Fruit fly (Drosophila melanogaster) ovary, adult (tissue): ENCODE measurements around the gene faf.

ENCODE experiments used
- CG17801 ChIP-seq: fragments of 200-800 bp; optimal IDR thresholded peaks from 2 replicates; lab custom pipeline; 2019; ENCODE audit warnings: missing biosample characterization, mild to moderate bottlenecking, missing genetic modification characterization, moderate library complexity; ENCODE audit not compliant: partially characterized antibody

The faf gene

DNA sequence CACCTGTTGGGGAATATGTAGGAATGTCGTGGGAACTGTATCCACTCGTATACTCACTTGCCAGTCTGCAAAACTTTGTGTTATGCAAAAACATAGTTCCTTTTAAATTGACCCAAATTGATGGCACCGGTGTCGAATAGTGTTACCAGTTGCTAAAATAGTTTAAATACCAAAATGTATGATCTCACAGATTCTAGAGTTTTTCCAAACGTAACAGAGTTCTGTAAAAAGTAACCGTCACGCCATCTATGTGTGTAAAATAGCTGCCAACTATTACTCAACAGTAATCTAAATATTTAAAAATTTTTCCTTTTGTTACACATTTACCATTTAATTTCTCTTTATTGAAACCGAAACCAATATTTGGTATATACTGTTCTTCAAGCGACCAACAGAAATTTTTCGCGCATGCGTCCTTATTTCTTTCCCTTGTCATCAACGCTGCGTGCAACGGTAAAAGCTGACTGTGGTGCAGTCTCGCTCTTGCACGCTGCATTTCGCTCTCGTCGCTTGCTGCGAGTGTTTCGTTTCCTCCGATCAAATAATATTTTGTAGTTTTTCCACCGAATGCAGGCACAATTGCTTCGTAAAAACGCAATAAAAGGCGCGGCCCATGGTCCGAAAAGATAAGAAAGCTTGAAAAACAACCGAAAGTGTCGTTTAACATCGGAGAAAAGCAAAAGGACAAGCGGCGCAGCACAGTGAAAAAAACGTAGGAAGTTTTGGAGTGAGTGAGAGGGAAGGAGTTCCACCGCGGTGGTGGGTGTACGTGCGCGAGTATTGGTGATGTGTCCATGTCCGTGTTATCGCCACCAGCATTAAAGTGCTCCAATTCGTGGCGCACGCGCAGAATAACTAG, 35.5 kb downstream of the faf start, which contains the start of the genes FeCH and RhoGAP100F:
Gene FeCH, minus strand, starts transcription at position 180 of the 859 bp plus-strand sequence.
Gene RhoGAP100F, plus strand, starts transcription at position 493 of the 859 bp plus-strand sequence.
- TF ChIP-seq CG17801 (GFP tag; lab: Kevin White, UChicago): no peak

DNA sequence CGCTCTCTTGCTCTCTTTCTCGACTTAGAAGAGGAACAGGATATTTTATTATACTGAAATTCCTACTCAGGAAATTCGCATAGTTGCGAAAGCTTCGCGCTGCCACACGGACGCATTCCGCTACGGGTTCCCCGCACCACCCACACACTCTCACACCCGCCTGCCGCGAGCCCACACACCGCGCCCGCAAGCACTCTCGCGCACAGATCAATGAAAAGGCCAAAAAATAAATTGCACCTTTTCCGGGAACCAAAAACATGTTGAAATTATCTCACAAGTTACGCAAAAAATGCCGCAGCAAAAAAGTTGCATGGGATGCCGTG, 36.1 kb downstream of the faf start:
- TF ChIP-seq CG17801 (GFP tag; lab: Kevin White, UChicago): no peak

DNA sequence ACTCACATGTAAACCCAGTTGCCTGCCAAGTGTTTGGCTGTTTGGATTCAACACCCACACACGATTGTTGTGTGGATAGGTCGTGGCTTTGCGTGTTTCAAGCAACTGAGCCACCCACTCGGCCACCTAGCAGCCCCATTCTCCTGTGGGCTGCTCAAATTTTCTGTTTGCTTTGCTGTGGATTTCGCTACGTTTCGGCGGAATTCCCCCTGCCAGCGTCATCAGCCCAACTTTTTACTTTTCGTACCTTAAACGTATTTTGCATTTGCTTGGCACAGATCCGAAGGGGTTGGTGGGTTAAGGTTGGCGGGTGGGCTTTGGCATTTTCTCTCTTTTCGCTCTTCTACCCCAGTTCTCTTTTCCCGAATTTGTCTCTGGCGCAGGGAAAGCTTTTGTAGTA, 45.6 kb downstream of the faf start:
- TF ChIP-seq CG17801 (GFP tag; lab: Kevin White, UChicago): no peak

DNA sequence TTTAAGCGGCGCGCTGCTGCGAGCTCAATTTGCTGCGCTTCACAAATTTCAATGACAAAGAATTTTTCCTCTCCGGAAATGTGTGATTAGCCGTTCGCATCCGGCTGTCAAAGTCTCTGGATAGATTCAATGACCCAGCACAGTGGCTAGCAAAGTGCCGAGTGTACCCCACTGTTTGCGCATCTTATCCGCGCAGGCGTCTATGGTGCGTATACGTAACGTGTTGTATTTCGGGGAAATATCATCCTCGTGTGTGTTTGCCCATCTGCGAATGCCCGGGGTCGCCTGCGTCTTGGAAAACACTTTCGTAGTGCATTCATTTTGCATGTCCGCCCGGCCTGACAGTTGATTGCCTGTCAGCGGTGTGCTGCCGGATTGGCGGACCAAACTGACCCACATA, 47.4 kb downstream of the faf start:
- TF ChIP-seq CG17801 (GFP tag; lab: Kevin White, UChicago): no peak

DNA sequence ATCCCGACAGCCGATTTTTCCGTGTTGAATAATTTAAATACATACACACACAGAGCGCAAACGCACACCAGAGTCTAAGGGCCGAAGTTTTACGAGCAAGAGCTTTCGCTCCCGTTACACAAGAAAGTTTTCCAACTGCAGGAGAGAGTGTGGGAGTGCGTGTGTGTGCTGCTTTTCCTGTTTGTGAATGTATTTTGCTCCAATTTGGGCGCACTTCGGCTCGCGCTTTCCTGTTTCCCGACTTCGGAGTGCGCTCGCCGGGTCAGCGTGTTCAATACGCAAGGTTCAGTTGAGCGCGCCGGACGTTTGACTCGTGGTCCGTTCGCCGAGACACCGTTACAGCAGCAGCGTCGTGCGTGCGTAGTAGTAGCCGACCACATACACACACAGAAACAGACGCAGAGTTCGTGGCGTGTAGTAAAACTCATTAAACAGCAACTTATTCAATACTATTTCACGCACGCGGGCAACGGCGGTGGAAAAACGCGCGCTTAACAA, 48.8 kb downstream of the faf start:
- TF ChIP-seq CG17801 (GFP tag; lab: Kevin White, UChicago): no peak

DNA sequence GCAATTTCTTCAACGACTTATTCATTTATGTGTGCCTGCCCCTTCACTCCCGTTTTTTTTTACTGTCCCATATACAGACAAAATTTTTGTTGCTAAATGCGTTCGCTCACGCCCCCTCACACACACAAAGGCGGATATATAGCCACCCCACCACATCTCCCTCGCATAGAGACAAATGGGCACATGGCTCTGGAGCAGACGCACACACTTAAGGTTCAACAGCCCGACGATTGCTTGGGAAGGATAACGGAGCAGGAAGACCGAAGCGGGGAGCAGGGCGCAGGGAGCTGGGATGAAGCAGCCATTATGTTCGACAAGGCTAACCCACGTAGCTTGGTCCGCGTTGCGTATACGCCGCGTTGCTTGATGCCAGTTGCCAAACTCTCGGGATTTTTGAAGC, 49.6 kb downstream of the faf start:
- TF ChIP-seq CG17801 (GFP tag; lab: Kevin White, UChicago): no peak
